Worm (Caenorhabditis elegans) whole organism, young adult: ENCODE results near the gene F57B9.3.
A peak's percentile ranks its signal among the peaks of the same experiment; 100 is the strongest.

Source experiments
- B0035.1 ChIP-seq: sonication (generic microtip); optimal IDR thresholded peaks from 2 replicates; lab custom pipeline; 2016; ENCODE audit warnings: missing genetic modification characterization, mild to moderate bottlenecking, missing compliant biosample characterization, missing genotype, missing genetic modification reagents
- C06A6.2 ChIP-seq: fragments of 200-800 bp; sonication (Bioruptor generic); conservative IDR thresholded peaks from 2 replicates; pipeline ENCODE4 v1.3.6; 2022; ENCODE audit warnings: missing genetic modification characterization, missing compliant biosample characterization
- D2030.7 ChIP-seq: fragments of 200-800 bp; sonication (Bioruptor generic); IDR thresholded peaks from 2 replicates; pipeline ENCODE4 v1.3.6; 2022; ENCODE audit warnings: missing genetic modification reagents, missing genetic modification characterization, missing compliant biosample characterization
- F10E7.11 ChIP-seq: sonication (generic microtip); optimal IDR thresholded peaks from 2 replicates; lab custom pipeline; 2017; ENCODE audit warnings: mild to moderate bottlenecking, missing genetic modification characterization, moderate library complexity, missing compliant biosample characterization
- F37B4.10 ChIP-seq: fragments of 200-800 bp; sonication (Bioruptor generic); IDR thresholded peaks from 2 replicates; pipeline ENCODE4 v1.3.6; 2022; ENCODE audit warnings: missing genetic modification characterization, missing compliant biosample characterization
- Y53F4B.3 ChIP-seq: fragments of 200-800 bp; sonication (Bioruptor generic); IDR thresholded peaks from 2 replicates; pipeline ENCODE4 v1.3.6; 2022; ENCODE audit warnings: missing genetic modification reagents, missing genetic modification characterization, missing compliant biosample characterization
- Y56A3A.18 ChIP-seq: fragments of 200-800 bp; sonication (Bioruptor generic); IDR thresholded peaks from 2 replicates; pipeline ENCODE4 v1.3.6; 2022; ENCODE audit warnings: missing genetic modification reagents, missing genetic modification characterization, missing compliant biosample characterization
- ZK185.1 ChIP-seq: sonication (generic microtip); optimal IDR thresholded peaks from 2 replicates; lab custom pipeline; 2016; ENCODE audit warnings: mild to moderate bottlenecking, missing genetic modification characterization, missing compliant biosample characterization; ENCODE audit not compliant: poor library complexity, severe bottlenecking
- ama-1 ChIP-seq, 3 experiments: fragments of 150-350 bp in 1 of 3; sonication (generic microtip) in 2 of 3; optimal IDR thresholded peaks; 2 replicates each; lab custom pipeline; 2014 to 2018; ENCODE audit warnings: missing biosample characterization in 2 of 3, missing genetic modification characterization in 2 of 3, missing genetic modification reagents in 2 of 3
- aptf-2 ChIP-seq: fragments of 200-800 bp; sonication (Bioruptor generic); conservative IDR thresholded peaks from 2 replicates; pipeline ENCODE4 v1.3.6; 2022; ENCODE audit warnings: missing genetic modification reagents, missing genetic modification characterization, missing compliant biosample characterization
- atf-7 ChIP-seq: sonication (generic microtip); optimal IDR thresholded peaks from 2 replicates; lab custom pipeline; 2017; ENCODE audit warnings: mild to moderate bottlenecking, missing genetic modification characterization, missing compliant biosample characterization
- attf-5 ChIP-seq: fragments of 200-800 bp; sonication (Bioruptor generic); optimal IDR thresholded peaks from 2 replicates; lab custom pipeline; 2018; ENCODE audit warnings: mild to moderate bottlenecking, missing genetic modification characterization, missing compliant biosample characterization
- attf-6 ChIP-seq: fragments of 200-800 bp; sonication (Bioruptor generic); IDR thresholded peaks from 2 replicates; pipeline ENCODE4 v1.3.6; 2022; ENCODE audit warnings: missing genetic modification reagents, missing genetic modification characterization, missing compliant biosample characterization
- cebp-1 ChIP-seq, 2 experiments: fragments of 200-800 bp in 1 of 2; sonication (Bioruptor generic) in 1 of 2; sonication (generic microtip) in 1 of 2; IDR thresholded peaks in 1 of 2; optimal IDR thresholded peaks in 1 of 2; 2 replicates each; pipeline versions ENCODE4 v1.3.6 to Lab custom; 2017 to 2022; ENCODE audit warnings: missing compliant biosample characterization in 2 of 2, missing genetic modification characterization in 2 of 2, mild to moderate bottlenecking in 1 of 2, missing genetic modification reagents in 1 of 2, moderate library complexity in 1 of 2
- ceh-79 ChIP-seq: sonication (generic microtip); optimal IDR thresholded peaks from 2 replicates; lab custom pipeline; 2017; ENCODE audit warnings: mild to moderate bottlenecking, missing genetic modification characterization, missing compliant biosample characterization
- chd-7 ChIP-seq: sonication (generic microtip); optimal IDR thresholded peaks from 2 replicates; lab custom pipeline; 2016; ENCODE audit warnings: mild to moderate bottlenecking, missing genetic modification characterization, moderate library complexity, missing compliant biosample characterization
- die-1 ChIP-seq: sonication (generic microtip); optimal IDR thresholded peaks from 2 replicates; lab custom pipeline; 2016; ENCODE audit warnings: missing genotype, mild to moderate bottlenecking, missing genetic modification characterization, missing compliant biosample characterization
- dox-1 ChIP-seq: fragments of 200-800 bp; sonication (Bioruptor generic); IDR thresholded peaks from 2 replicates; pipeline ENCODE4 v1.3.6; 2022; ENCODE audit warnings: missing genetic modification reagents, missing genetic modification characterization, missing compliant biosample characterization
- egl-44 ChIP-seq: fragments of 200-800 bp; sonication (Bioruptor generic); IDR thresholded peaks from 2 replicates; pipeline ENCODE4 v1.3.6; 2022; ENCODE audit warnings: missing genetic modification reagents, missing genetic modification characterization, missing compliant biosample characterization
- ekl-4 ChIP-seq: fragments of 200-800 bp; sonication (Bioruptor generic); IDR thresholded peaks from 2 replicates; pipeline ENCODE4 v1.3.6; 2022; ENCODE audit warnings: missing genetic modification reagents, missing genetic modification characterization, missing compliant biosample characterization
- ets-4 ChIP-seq: fragments of 200-800 bp; sonication (Bioruptor generic); optimal IDR thresholded peaks from 2 replicates; lab custom pipeline; 2018; ENCODE audit warnings: mild to moderate bottlenecking, missing genetic modification characterization, missing compliant biosample characterization
- fkh-3 ChIP-seq: sonication (generic microtip); optimal IDR thresholded peaks from 2 replicates; lab custom pipeline; 2016; ENCODE audit warnings: mild to moderate bottlenecking, missing genetic modification characterization, missing compliant biosample characterization
- hmg-1.2 ChIP-seq: fragments of 200-800 bp; sonication (Bioruptor generic); IDR thresholded peaks from 2 replicates; pipeline ENCODE4 v1.3.6; 2022; ENCODE audit warnings: missing genetic modification reagents, missing genetic modification characterization, missing compliant biosample characterization
- lin-54 ChIP-seq: fragments of 200-800 bp; sonication (Bioruptor generic); optimal IDR thresholded peaks from 2 replicates; lab custom pipeline; 2018; ENCODE audit warnings: mild to moderate bottlenecking, missing genetic modification characterization, missing compliant biosample characterization
- lsl-1 ChIP-seq: fragments of 200-800 bp; sonication (Bioruptor generic); optimal IDR thresholded peaks from 2 replicates; lab custom pipeline; 2018; ENCODE audit warnings: mild to moderate bottlenecking, missing genetic modification characterization, moderate library complexity, missing compliant biosample characterization
- madf-6 ChIP-seq: fragments of 200-800 bp; sonication (Bioruptor generic); IDR thresholded peaks from 2 replicates; pipeline ENCODE4 v1.3.6; 2022; ENCODE audit warnings: missing genetic modification reagents, missing genetic modification characterization, missing compliant biosample characterization
- mcd-1 ChIP-seq: fragments of 200-800 bp; sonication (Bioruptor generic); IDR thresholded peaks from 2 replicates; pipeline ENCODE4 v1.3.6; 2022; ENCODE audit warnings: missing genetic modification reagents, missing genetic modification characterization, missing compliant biosample characterization
- mel-28 ChIP-seq: sonication (generic microtip); optimal IDR thresholded peaks from 2 replicates; lab custom pipeline; 2016; ENCODE audit warnings: borderline replicate concordance, mild to moderate bottlenecking, missing genetic modification characterization, missing compliant biosample characterization
- mes-4 ChIP-seq: sonication (generic microtip); optimal IDR thresholded peaks from 2 replicates; lab custom pipeline; 2016; ENCODE audit warnings: missing genotype, missing genetic modification characterization, missing compliant biosample characterization
- nfyb-1 ChIP-seq: fragments of 200-800 bp; sonication (Bioruptor generic); IDR thresholded peaks from 2 replicates; pipeline ENCODE4 v1.3.6; 2022; ENCODE audit warnings: missing genetic modification reagents, missing genetic modification characterization, missing compliant biosample characterization
- nhr-179 ChIP-seq: sonication (generic microtip); optimal IDR thresholded peaks from 2 replicates; lab custom pipeline; 2016; ENCODE audit warnings: mild to moderate bottlenecking, missing genetic modification characterization, missing compliant biosample characterization
- pha-4 ChIP-seq: fragments of 150-350 bp; sonication (generic microtip); optimal IDR thresholded peaks from 2 replicates; lab custom pipeline; 2014; ENCODE audit warnings: missing biosample characterization, missing genetic modification reagents, missing genetic modification characterization
- rcor-1 ChIP-seq: fragments of 200-800 bp; sonication (Bioruptor generic); IDR thresholded peaks from 2 replicates; pipeline ENCODE4 v1.3.6; 2022; ENCODE audit warnings: missing genetic modification reagents, missing genetic modification characterization, missing compliant biosample characterization
- rec-8 ChIP-seq, 2 experiments: sonication (generic microtip); optimal IDR thresholded peaks; 2 replicates each; lab custom pipeline; 2016; ENCODE audit warnings: mild to moderate bottlenecking in 2 of 2, missing genetic modification characterization in 2 of 2, missing genetic modification reagents in 2 of 2, missing genotype in 2 of 2, missing biosample characterization in 1 of 2, missing compliant biosample characterization in 1 of 2, moderate library complexity in 1 of 2
- snpc-3.4 ChIP-seq: sonication (generic microtip); optimal IDR thresholded peaks from 2 replicates; lab custom pipeline; 2017; ENCODE audit warnings: missing genetic modification characterization, mild to moderate bottlenecking, missing compliant biosample characterization, antibody characterized with exemption, moderate library complexity, missing genotype, missing genetic modification reagents
- snpc-4 ChIP-seq, 5 experiments: fragments of 150-350 bp in 1 of 5; sonication (generic microtip) in 4 of 5; optimal IDR thresholded peaks; 2 replicates each; lab custom pipeline; 2014 to 2018; ENCODE audit warnings: missing genetic modification characterization in 5 of 5, missing biosample characterization in 3 of 5, antibody characterized with exemption in 2 of 5, mild to moderate bottlenecking in 2 of 5, missing compliant biosample characterization in 2 of 5, missing genotype in 2 of 5, moderate library complexity in 2 of 5, missing genetic modification reagents in 1 of 5
- somi-1 ChIP-seq: fragments of 200-800 bp; sonication (Bioruptor generic); optimal IDR thresholded peaks from 2 replicates; lab custom pipeline; 2018; ENCODE audit warnings: mild to moderate bottlenecking, missing genetic modification characterization, missing compliant biosample characterization
- sptf-2 ChIP-seq: fragments of 200-800 bp; sonication (Bioruptor generic); optimal IDR thresholded peaks from 2 replicates; lab custom pipeline; 2018; ENCODE audit warnings: mild to moderate bottlenecking, missing genetic modification characterization, missing compliant biosample characterization
- tbp1 ChIP-seq: fragments of 200-800 bp; sonication (Bioruptor generic); optimal IDR thresholded peaks from 2 replicates; lab custom pipeline; 2018; ENCODE audit warnings: mild to moderate bottlenecking, missing genetic modification characterization, missing compliant biosample characterization
- tlf-1 ChIP-seq: fragments of 200-800 bp; sonication (Bioruptor generic); optimal IDR thresholded peaks from 2 replicates; lab custom pipeline; 2018; ENCODE audit warnings: mild to moderate bottlenecking, missing genetic modification characterization, missing compliant biosample characterization
- ztf-18 ChIP-seq: sonication (generic microtip); optimal IDR thresholded peaks from 2 replicates; lab custom pipeline; 2016; ENCODE audit warnings: missing genotype, mild to moderate bottlenecking, missing genetic modification characterization, missing compliant biosample characterization
- ztf-22 ChIP-seq: fragments of 200-800 bp; sonication (Bioruptor generic); optimal IDR thresholded peaks from 2 replicates; lab custom pipeline; 2018; ENCODE audit warnings: mild to moderate bottlenecking, missing genetic modification characterization, moderate library complexity, missing compliant biosample characterization
- ztf-26 ChIP-seq: sonication (generic microtip); optimal IDR thresholded peaks from 2 replicates; lab custom pipeline; 2017; ENCODE audit warnings: missing genetic modification characterization, missing compliant biosample characterization

Gene F57B9.3

ce11 chrIII:6939523-6939922 is at the start of gene F57B9.3:
Gene F57B9.3, plus strand, starts transcription at chrIII:6939823.
- TF ChIP-seq hmg-1.2 (GFP tag; lab: Robert Waterston, UW) (no peak), Y56A3A.18 (GFP tag; lab: Robert Waterston, UW) (no peak), lsl-1 (GFP tag; lab: Kevin White, UChicago) (no peak), cebp-1 (GFP tag; IDR thresholded peaks at IDR 0.05; lab: Robert Waterston, UW) (no peak), cebp-1 (tag; optimal IDR thresholded peaks at IDR 0.05; lab: Kevin White, UChicago) (peak; percentile 78)

ce11 chrIII:6891560-6891959 is 48.1 kb upstream of the F57B9.3 start, which contains the start of gene K04C2.5:
Gene K04C2.5, minus strand, starts transcription at chrIII:6891660.
- TF ChIP-seq ztf-18 (tag; lab: Kevin White, UChicago) (no peak), ZK185.1 (no peak), rcor-1 (GFP tag; lab: Robert Waterston, UW) (no peak), F10E7.11 (tag; lab: Kevin White, UChicago) (no peak), ekl-4 (GFP tag; lab: Robert Waterston, UW) (no peak), F37B4.10 (no peak), ceh-79 (tag; lab: Kevin White, UChicago) (no peak), tlf-1 (GFP tag; lab: Kevin White, UChicago) (no peak), mes-4 (no peak), lsl-1 (GFP tag; lab: Kevin White, UChicago) (no peak), B0035.1 (tag; lab: Kevin White, UChicago) (no peak), nhr-179 (no peak)

ce11 chrIII:6895166-6895565 is 44.5 kb upstream of the F57B9.3 start:
- TF ChIP-seq Y56A3A.18 (GFP tag; lab: Robert Waterston, UW) (peak; percentile 72; the same call in 1 of the 2 replicates), ets-4 (peak; percentile 49), attf-6 (no peak), C06A6.2 (GFP tag; lab: Robert Waterston, UW) (0 out of 2 replicates have a peak, but pooled peaks have one; percentile 36), egl-44 (no peak), mel-28 (tag; lab: Kevin White, UChicago) (no peak), sptf-2 (no peak), ztf-18 (tag; lab: Kevin White, UChicago) (no peak), snpc-3.4 (tag; lab: Kevin White, UChicago) (no peak), lin-54 (peak; percentile 47), mes-4 (no peak), ztf-26 (peak; percentile 31), rec-8 (tag; optimal IDR thresholded peaks at IDR 0.05; lab: Kevin White, UChicago) (no peak), Y53F4B.3 (GFP tag; lab: Robert Waterston, UW) (no peak), dox-1 (GFP tag; lab: Robert Waterston, UW) (peak; percentile 47; the same call in 1 of the 2 replicates), somi-1 (GFP tag; lab: Kevin White, UChicago) (peak; percentile 58), attf-5 (GFP tag; lab: Kevin White, UChicago) (peak; percentile 42), snpc-4 (GFP tag; optimal IDR thresholded peaks at IDR 0.05; lab: Kevin White, UChicago) (no peak), snpc-4 (tag; optimal IDR thresholded peaks at IDR 0.05; lab: Kevin White, UChicago) (peak in 1 of 4 experiments; percentile 39), tbp1 (GFP tag; lab: Kevin White, UChicago) (peak; percentile 54), pha-4 (tag; lab: Kevin White, UChicago) (peak; percentile 20), D2030.7 (GFP tag; lab: Robert Waterston, UW) (no peak), fkh-3 (tag; lab: Kevin White, UChicago) (no peak), ztf-22 (peak; percentile 2), aptf-2 (GFP tag; lab: Robert Waterston, UW) (no peak), madf-6 (GFP tag; lab: Robert Waterston, UW) (peak; percentile 31; the same call in 1 of the 2 replicates), nfyb-1 (GFP tag; lab: Robert Waterston, UW) (peak; percentile 45; the same call in 1 of the 2 replicates), mcd-1 (GFP tag; lab: Robert Waterston, UW) (peak; percentile 43; the same call in 1 of the 2 replicates), hmg-1.2 (GFP tag; lab: Robert Waterston, UW) (peak; percentile 73), ama-1 (optimal IDR thresholded peaks at IDR 0.05; lab: Kevin White, UChicago) (no peak), ama-1 (GFP tag; optimal IDR thresholded peaks at IDR 0.05; lab: Kevin White, UChicago) (peak in 1 of 2 experiments; percentile 51), atf-7 (tag; lab: Kevin White, UChicago) (peak; percentile 77), die-1 (tag; lab: Kevin White, UChicago) (peak; percentile 8), chd-7 (tag; lab: Kevin White, UChicago) (peak; percentile 52)
